Worm (Caenorhabditis elegans) whole organism, L1 larva: ENCODE results near the gene Y75B8A.8.

ENCODE experiments used
- C16A3.4 ChIP-seq: fragments of 150-350 bp; optimal IDR thresholded peaks from 2 replicates; lab custom pipeline; 2014; ENCODE audit warnings: missing biosample characterization, missing genetic modification characterization
- F16B12.6 ChIP-seq: fragments of 150-350 bp; optimal IDR thresholded peaks from 2 replicates; lab custom pipeline; 2014; ENCODE audit warnings: missing biosample characterization, missing genetic modification characterization
- aha-1 ChIP-seq: fragments of 150-350 bp; optimal IDR thresholded peaks from 2 replicates; lab custom pipeline; 2014; ENCODE audit warnings: missing biosample characterization, missing genetic modification characterization
- alr-1 ChIP-seq: fragments of 200-800 bp; sonication (Bioruptor generic); optimal IDR thresholded peaks from 2 replicates; lab custom pipeline; 2018; ENCODE audit warnings: borderline replicate concordance, mild to moderate bottlenecking, missing genetic modification characterization, missing compliant biosample characterization
- ama-1 ChIP-seq: fragments of 150-350 bp; optimal IDR thresholded peaks from 2 replicates; lab custom pipeline; 2014
- blmp-1 ChIP-seq: fragments of 150-350 bp; optimal IDR thresholded peaks from 2 replicates; lab custom pipeline; 2014; ENCODE audit warnings: missing biosample characterization, missing genetic modification characterization
- ceh-8 ChIP-seq: fragments of 200-800 bp; sonication (Bioruptor generic); optimal IDR thresholded peaks from 2 replicates; lab custom pipeline; 2018; ENCODE audit warnings: mild to moderate bottlenecking, missing genetic modification characterization, moderate library complexity, missing compliant biosample characterization
- ceh-82 ChIP-seq, 3 experiments: fragments of 150-350 bp in 1 of 3; sonication (generic microtip) in 2 of 3; optimal IDR thresholded peaks; 2 replicates each; lab custom pipeline; 2014 to 2017; ENCODE audit warnings: missing biosample characterization in 3 of 3, missing genetic modification characterization in 3 of 3
- ceh-90 ChIP-seq: sonication (generic microtip); optimal IDR thresholded peaks from 2 replicates; lab custom pipeline; 2016; ENCODE audit warnings: missing genetic modification characterization, missing compliant biosample characterization
- ces-1 ChIP-seq: fragments of 150-350 bp; optimal IDR thresholded peaks from 2 replicates; lab custom pipeline; 2014; ENCODE audit warnings: missing biosample characterization, missing genetic modification reagents, missing genetic modification characterization
- efl-1 ChIP-seq, 4 experiments: fragments of 150-350 bp; optimal IDR thresholded peaks in 3 of 4; peaks in 1 of 4; 1 replicate in 1 of 4; 2 replicates in 3 of 4; lab custom pipeline; 2014; ENCODE audit warnings: missing biosample characterization in 2 of 4, missing genetic modification characterization in 2 of 4, missing genetic modification reagents in 2 of 4
- egl-27 ChIP-seq, 2 experiments: fragments of 150-350 bp in 1 of 2; sonication (generic microtip); optimal IDR thresholded peaks; 3 replicates each; lab custom pipeline; 2017 to 2018; ENCODE audit warnings: missing biosample characterization in 2 of 2, missing genetic modification characterization in 2 of 2, missing genetic modification reagents in 2 of 2
- elt-3 ChIP-seq, 6 experiments: fragments of 150-350 bp in 1 of 6; sonication (generic microtip); optimal IDR thresholded peaks; 2 replicates each; lab custom pipeline; 2017 to 2018; ENCODE audit warnings: missing biosample characterization in 6 of 6, missing genetic modification characterization in 6 of 6, inconsistent platforms in 1 of 6
- ets-5 ChIP-seq: fragments of 200-800 bp; sonication (Bioruptor generic); IDR thresholded peaks from 2 replicates; pipeline ENCODE4 v1.3.6; 2022; ENCODE audit warnings: missing genetic modification characterization, missing compliant biosample characterization
- fkh-10 ChIP-seq: sonication (generic microtip); optimal IDR thresholded peaks from 2 replicates; lab custom pipeline; 2017; ENCODE audit warnings: missing biosample characterization, missing genetic modification reagents, missing genetic modification characterization
- fkh-4 ChIP-seq: sonication (generic microtip); optimal IDR thresholded peaks from 2 replicates; lab custom pipeline; 2016; ENCODE audit warnings: missing compliant biosample characterization, missing genetic modification characterization, borderline replicate concordance
- hpl-2 ChIP-seq: fragments of 150-350 bp; optimal IDR thresholded peaks from 2 replicates; lab custom pipeline; 2014; ENCODE audit warnings: missing biosample characterization, missing genetic modification reagents, missing genetic modification characterization
- irx-1 ChIP-seq: sonication (generic microtip); optimal IDR thresholded peaks from 2 replicates; lab custom pipeline; 2016; ENCODE audit warnings: missing genetic modification characterization, missing compliant biosample characterization
- jun-1 ChIP-seq: fragments of 150-350 bp; optimal IDR thresholded peaks from 2 replicates; lab custom pipeline; 2014; ENCODE audit warnings: missing biosample characterization, missing genetic modification reagents, missing genetic modification characterization
- lin-13 ChIP-seq: fragments of 150-350 bp; optimal IDR thresholded peaks from 2 replicates; lab custom pipeline; 2014; ENCODE audit warnings: missing biosample characterization, missing genetic modification reagents, missing genetic modification characterization
- lin-35 ChIP-seq, 2 experiments: fragments of 150-350 bp; optimal IDR thresholded peaks; 2 replicates each; lab custom pipeline; 2014; ENCODE audit warnings: missing biosample characterization in 2 of 2, missing genetic modification characterization in 2 of 2, missing genetic modification reagents in 2 of 2
- nhr-20 ChIP-seq: sonication (generic microtip); optimal IDR thresholded peaks from 2 replicates; lab custom pipeline; 2016; ENCODE audit warnings: mild to moderate bottlenecking, missing genetic modification characterization, missing compliant biosample characterization
- nhr-237 ChIP-seq: fragments of 150-350 bp; optimal IDR thresholded peaks from 2 replicates; lab custom pipeline; 2014; ENCODE audit warnings: missing biosample characterization, missing genetic modification characterization
- nhr-28 ChIP-seq: fragments of 150-350 bp; optimal IDR thresholded peaks from 2 replicates; lab custom pipeline; 2014; ENCODE audit warnings: missing biosample characterization, missing genetic modification characterization
- nhr-77 ChIP-seq: fragments of 150-350 bp; optimal IDR thresholded peaks from 2 replicates; lab custom pipeline; 2014; ENCODE audit warnings: missing biosample characterization, missing genetic modification characterization
- nhr-84 ChIP-seq: sonication (generic microtip); optimal IDR thresholded peaks from 2 replicates; lab custom pipeline; 2017; ENCODE audit warnings: missing biosample characterization, missing genetic modification characterization
- nhr-90 ChIP-seq: sonication (generic microtip); optimal IDR thresholded peaks from 2 replicates; lab custom pipeline; 2016; ENCODE audit warnings: mild to moderate bottlenecking, missing genetic modification characterization, missing compliant biosample characterization; ENCODE audit not compliant: poor library complexity
- pag-3 ChIP-seq: sonication (generic microtip); optimal IDR thresholded peaks from 2 replicates; lab custom pipeline; 2017; ENCODE audit warnings: missing genetic modification characterization, mild to moderate bottlenecking, missing compliant biosample characterization, antibody characterized with exemption, borderline replicate concordance; ENCODE audit not compliant: insufficient read depth
- pax-3 ChIP-seq: fragments of 200-800 bp; sonication (Bioruptor generic); optimal IDR thresholded peaks from 2 replicates; lab custom pipeline; 2018; ENCODE audit warnings: mild to moderate bottlenecking, missing genetic modification characterization, moderate library complexity, missing compliant biosample characterization
- sup-37 ChIP-seq: fragments of 200-800 bp; sonication (Bioruptor generic); optimal IDR thresholded peaks from 2 replicates; lab custom pipeline; 2018; ENCODE audit warnings: mild to moderate bottlenecking, missing genetic modification characterization, missing compliant biosample characterization
- swsn-7 ChIP-seq: sonication (generic microtip); optimal IDR thresholded peaks from 2 replicates; lab custom pipeline; 2016; ENCODE audit warnings: missing genetic modification characterization, missing compliant biosample characterization
- unc-86 ChIP-seq: sonication (generic microtip); optimal IDR thresholded peaks from 2 replicates; lab custom pipeline; 2016; ENCODE audit warnings: missing genetic modification characterization, missing compliant biosample characterization
- unc-98 ChIP-seq: fragments of 200-800 bp; sonication (Bioruptor generic); IDR thresholded peaks from 2 replicates; pipeline ENCODE4 v1.3.6; 2022; ENCODE audit warnings: missing genetic modification characterization, missing compliant biosample characterization
- vab-15 ChIP-seq: sonication (generic microtip); optimal IDR thresholded peaks from 2 replicates; lab custom pipeline; 2017; ENCODE audit warnings: missing genotype, mild to moderate bottlenecking, missing genetic modification characterization, missing compliant biosample characterization
- zag-1 ChIP-seq: fragments of 150-350 bp; optimal IDR thresholded peaks from 2 replicates; lab custom pipeline; 2014; ENCODE audit warnings: missing biosample characterization, missing genetic modification characterization
- zip-4 ChIP-seq: fragments of 200-800 bp; sonication (Bioruptor generic); optimal IDR thresholded peaks from 2 replicates; lab custom pipeline; 2018; ENCODE audit warnings: mild to moderate bottlenecking, missing genetic modification characterization, moderate library complexity, missing compliant biosample characterization
- ztf-11 ChIP-seq, 2 experiments: sonication (generic microtip); optimal IDR thresholded peaks; 2 replicates each; lab custom pipeline; 2016 to 2017; ENCODE audit warnings: missing genetic modification characterization in 2 of 2, missing biosample characterization in 1 of 2, missing compliant biosample characterization in 1 of 2

The Y75B8A.8 gene

DNA sequence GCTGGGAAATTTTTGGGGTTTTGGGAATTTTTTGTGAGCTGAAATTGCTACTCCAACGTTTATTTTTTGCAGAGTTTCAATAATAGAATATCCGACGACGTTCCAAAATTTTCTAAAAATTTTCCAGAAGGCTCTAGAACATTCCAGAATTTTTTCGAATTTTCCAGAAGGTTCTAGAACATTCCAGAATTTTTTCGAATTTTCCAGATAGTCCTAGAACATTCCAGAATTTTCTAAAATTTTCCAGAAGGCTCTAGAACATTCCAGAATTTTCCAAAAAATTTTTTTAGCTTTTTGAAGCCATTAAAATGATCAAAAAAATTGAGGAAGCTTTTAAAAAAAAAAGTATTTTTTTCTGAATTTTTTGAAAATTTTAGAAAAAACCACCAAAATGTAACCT is 37.1 kb upstream of the Y75B8A.8 start:
- no peak for TF ChIP-seq nhr-77 (tag; lab: Kevin White, UChicago)
- no peak for TF ChIP-seq zag-1 (tag; lab: Kevin White, UChicago)
- no peak for TF ChIP-seq sup-37 (GFP tag; lab: Kevin White, UChicago)
- TF ChIP-seq lin-35 (GFP tag; optimal IDR thresholded peaks at IDR 0.05; lab: Kevin White, UChicago), result no peak
- TF ChIP-seq ceh-82 (tag; optimal IDR thresholded peaks at IDR 0.05; lab: Kevin White, UChicago), result no peak
- TF ChIP-seq jun-1 (tag; lab: Kevin White, UChicago), result no peak
- no peak for TF ChIP-seq lin-13 (GFP tag; lab: Kevin White, UChicago)
- no peak for TF ChIP-seq nhr-90
- TF ChIP-seq pag-3 (tag; lab: Kevin White, UChicago), result no peak
- no peak for TF ChIP-seq ama-1 (lab: Kevin White, UChicago)
- no peak for TF ChIP-seq nhr-237
- TF ChIP-seq ces-1, result no peak
- TF ChIP-seq unc-86 (tag; lab: Kevin White, UChicago), result no peak
- TF ChIP-seq alr-1 (tag; lab: Kevin White, UChicago), result no peak
- TF ChIP-seq fkh-4, result no peak
- no peak for TF ChIP-seq elt-3 (tag; optimal IDR thresholded peaks at IDR 0.05; lab: Kevin White, UChicago)
- no peak for TF ChIP-seq fkh-10 (GFP tag; lab: Kevin White, UChicago)

DNA sequence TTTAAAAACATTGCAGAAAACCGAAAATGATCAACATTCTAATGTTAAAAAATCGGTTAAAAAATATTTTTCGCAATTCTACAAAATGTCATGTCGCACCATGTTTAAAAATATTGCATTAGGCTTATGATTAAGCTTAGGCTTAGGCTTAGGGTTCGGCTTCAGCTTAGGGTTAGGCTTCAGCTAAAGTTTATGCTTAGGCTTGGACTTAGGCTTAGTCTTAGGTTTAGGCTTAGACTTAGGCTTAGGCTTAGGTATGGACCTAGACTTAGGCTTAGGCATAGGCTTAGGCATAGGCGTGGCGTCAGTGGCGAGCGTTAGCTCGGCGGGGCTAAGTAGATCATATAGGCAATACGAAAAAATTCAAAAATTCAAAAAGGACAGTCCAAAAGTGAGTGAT is 36.2 kb upstream of the Y75B8A.8 start:
- TF ChIP-seq efl-1 (optimal IDR thresholded peaks at IDR 0.05; lab: Kevin White, UChicago), result no peak
- TF ChIP-seq efl-1 (GFP tag; optimal IDR thresholded peaks at IDR 0.05 in 1 of 2; lab: Kevin White, UChicago), result peak in 1 of 2 experiments; percentile 58
- no peak for TF ChIP-seq ets-5 (GFP tag; lab: Robert Waterston, UW)
- TF ChIP-seq nhr-84 (tag; lab: Kevin White, UChicago), result no peak
- no peak for TF ChIP-seq ztf-11 (tag; optimal IDR thresholded peaks at IDR 0.05; lab: Kevin White, UChicago)

- no peak for TF ChIP-seq ceh-8
- no peak for TF ChIP-seq efl-1 (optimal IDR thresholded peaks at IDR 0.05; lab: Kevin White, UChicago)
- TF ChIP-seq efl-1 (GFP tag; optimal IDR thresholded peaks at IDR 0.05 in 1 of 2; lab: Kevin White, UChicago), result peak in 1 of 2 experiments; percentile 40
- TF ChIP-seq aha-1 (tag; lab: Kevin White, UChicago), result no peak
Measured at ce11 chrIII:12130052-12130451, 30.5 kb upstream of the Y75B8A.8 start, which contains the start of gene Y75B8A.6. Gene Y75B8A.6 (minus strand): TSS chrIII:12130343.

ce11 chrIII:12130769-12131168 is 29.8 kb upstream of the Y75B8A.8 start:
- TF ChIP-seq nhr-20 (tag; lab: Kevin White, UChicago) (no peak), irx-1 (no peak), nhr-28 (no peak), ceh-8 (no peak), zip-4 (GFP tag; lab: Kevin White, UChicago) (no peak), lin-13 (GFP tag; lab: Kevin White, UChicago) (no peak), elt-3 (tag; optimal IDR thresholded peaks at IDR 0.05; lab: Kevin White, UChicago) (no peak), sup-37 (GFP tag; lab: Kevin White, UChicago) (no peak), unc-98 (GFP tag; lab: Robert Waterston, UW) (no peak), hpl-2 (GFP tag; lab: Kevin White, UChicago) (no peak)

DNA sequence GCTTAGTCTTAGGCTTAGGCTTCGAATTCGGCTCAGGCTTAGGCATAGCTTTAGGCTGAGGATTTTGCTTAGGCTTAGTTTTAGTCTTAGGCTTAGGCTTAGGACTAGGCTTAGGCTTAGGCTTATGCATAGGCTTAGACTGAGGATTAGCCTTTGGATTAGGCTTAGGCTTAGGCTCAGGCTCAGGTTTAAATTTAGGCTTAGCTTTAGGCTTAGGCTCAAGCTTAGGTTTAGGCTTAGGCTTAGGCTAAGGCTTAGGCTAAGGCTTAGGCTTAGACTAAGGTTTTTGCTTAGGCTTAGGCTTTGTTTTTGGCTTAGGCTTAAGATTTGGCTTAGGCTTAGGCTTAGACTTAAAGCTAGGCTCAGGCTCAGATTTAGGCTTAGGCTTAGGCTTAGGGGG is 28.8 kb upstream of the Y75B8A.8 start:
- TF ChIP-seq vab-15 (tag; lab: Kevin White, UChicago) (no peak), F16B12.6 (tag; lab: Kevin White, UChicago) (no peak), efl-1 (optimal IDR thresholded peaks at IDR 0.05; lab: Kevin White, UChicago) (no peak), efl-1 (GFP tag; optimal IDR thresholded peaks at IDR 0.05 in 1 of 2; lab: Kevin White, UChicago) (peak in 1 of 2 experiments; percentile 38)

ce11 chrIII:12133121-12133520 is 27.4 kb upstream of the Y75B8A.8 start:
- TF ChIP-seq elt-3 (tag; optimal IDR thresholded peaks at IDR 0.05; lab: Kevin White, UChicago) (no peak), nhr-237 (no peak), blmp-1 (tag; lab: Kevin White, UChicago) (peak; percentile 19), pax-3 (tag; lab: Kevin White, UChicago) (no peak), ceh-90 (tag; lab: Kevin White, UChicago) (no peak), C16A3.4 (tag; lab: Kevin White, UChicago) (no peak), swsn-7 (tag; lab: Kevin White, UChicago) (no peak), egl-27 (tag; optimal IDR thresholded peaks at IDR 0.05; lab: Kevin White, UChicago) (no peak)
